Worm (Caenorhabditis elegans): ENCODE data around the gene B0285.3.

The B0285.3 gene

ce11 chrIII:4293108-4293507, 50.0 kb downstream of the B0285.3 start, which contains the start of gene R10E4.6:
TSS of gene R10E4.6 (plus strand) at chrIII:4293408.
- TF ChIP-seq lin-39 (tag; optimal IDR thresholded peaks at IDR 0.05) (no peak), nhr-10 (tag; optimal IDR thresholded peaks at IDR 0.05) (no peak), lsy-2 (tag; optimal IDR thresholded peaks at IDR 0.05) (no peak), nhr-25 (tag; optimal IDR thresholded peaks at IDR 0.05) (no peak), mbf-1 (tag; optimal IDR thresholded peaks at IDR 0.05) (no peak)

Measured in whole organism, L2 larva.